Fruit fly (Drosophila melanogaster): ENCODE results near the gene emc.

Gene emc

DNA sequence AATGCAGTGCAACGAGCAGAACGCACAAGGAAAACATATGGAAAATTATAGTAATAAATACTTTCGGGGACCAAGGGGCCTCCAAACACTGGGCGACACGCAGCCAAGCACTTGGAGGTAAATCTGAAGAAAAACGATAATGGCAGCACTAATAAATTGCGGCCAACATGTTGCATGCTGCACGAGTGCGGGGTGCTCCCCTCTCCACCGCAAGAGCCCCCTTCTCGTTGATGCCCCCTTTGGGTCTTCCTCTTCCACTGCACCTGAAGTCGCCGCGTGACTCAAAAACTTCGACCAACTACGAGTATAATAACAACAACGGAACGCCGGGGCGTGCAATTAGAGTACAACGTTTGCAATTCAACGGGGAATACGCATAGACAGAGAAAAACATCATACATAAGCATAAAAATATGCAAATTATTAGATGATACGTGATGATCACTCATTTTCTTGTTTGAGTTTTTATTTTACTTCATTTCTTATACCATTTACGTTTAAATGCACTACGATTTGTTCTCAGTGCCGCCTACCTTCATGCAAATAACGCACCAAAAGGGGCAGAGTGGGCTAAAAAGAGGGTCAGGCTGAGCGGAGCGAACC is 52.8 kb downstream of the emc start (continued):
- TF ChIP-seq CG5245 (GFP tag; optimal IDR thresholded peaks at IDR 0.05) (peak; percentile 12), CG42726 (GFP tag; IDR thresholded peaks at IDR 0.05; ENCODE audit: partially characterized antibody) (no peak), CG11504 (tag; optimal IDR thresholded peaks at IDR 0.05) (peak; percentile 26), CG33557 (GFP tag; optimal IDR thresholded peaks at IDR 0.05) (no peak), nmo (GFP tag; optimal IDR thresholded peaks at IDR 0.05) (peak; percentile 37), seq (GFP tag; IDR thresholded peaks at IDR 0.05) (peak; percentile 11; the same call in 1 of the 2 replicates), inv (GFP tag; IDR thresholded peaks at IDR 0.05; ENCODE audit: partially characterized antibody) (no peak), bsh (GFP tag; optimal IDR thresholded peaks at IDR 0.05) (peak; percentile 36 to 51), E2f1 (GFP tag; IDR thresholded peaks at IDR 0.05) (no peak), CG32767 (GFP tag; IDR thresholded peaks at IDR 0.05) (0 out of 2 replicates have a peak, but pooled peaks have one; percentile 36), phol (tag; optimal IDR thresholded peaks at IDR 0.05) (peak; percentile 31), nom (GFP tag; optimal IDR thresholded peaks at IDR 0.05) (peak; percentile 3), lola (GFP tag; optimal IDR thresholded peaks at IDR 0.05) (peak in 1 of 3 experiments; percentile 1), Opbp (GFP tag; IDR thresholded peaks at IDR 0.05; ENCODE audit: partially characterized antibody) (no peak), CG4820 (GFP tag; optimal IDR thresholded peaks at IDR 0.05) (peak; percentile 17), tgo (GFP tag; IDR thresholded peaks at IDR 0.05) (no peak), CG6689 (GFP tag; IDR thresholded peaks at IDR 0.05) (0 out of 2 replicates have a peak, but pooled peaks have one; percentile 11), Ssrp (tag; optimal IDR thresholded peaks at IDR 0.05) (peak; percentile 18), lab (GFP tag; optimal IDR thresholded peaks at IDR 0.05) (peak; percentile 17), tap (tag; optimal IDR thresholded peaks at IDR 0.05) (peak; percentile 54), CG14710 (tag; optimal IDR thresholded peaks at IDR 0.05) (peak; percentile 0), lbe (GFP tag; optimal IDR thresholded peaks at IDR 0.05) (peak; percentile 50), ap (GFP tag; IDR thresholded peaks at IDR 0.05) (0 out of 2 replicates have a peak, but pooled peaks have one; percentile 8), CG17359 (tag; optimal IDR thresholded peaks at IDR 0.05) (peak; percentile 50), Sry-β (GFP tag; optimal IDR thresholded peaks at IDR 0.05) (no peak), CoRest (tag; optimal IDR thresholded peaks at IDR 0.05) (peak; percentile 6), CG17802 (tag; optimal IDR thresholded peaks at IDR 0.05) (peak; percentile 13), Blimp-1 (GFP tag; optimal IDR thresholded peaks at IDR 0.05) (peak; percentile 45), CG2678 (tag; optimal IDR thresholded peaks at IDR 0.05) (peak; percentile 38), Ada2b (GFP tag; IDR thresholded peaks at IDR 0.05) (peak; percentile 20; the same call in 1 of the 2 replicates), lilli (GFP tag; optimal IDR thresholded peaks at IDR 0.05) (no peak), CG8290 (GFP tag; optimal IDR thresholded peaks at IDR 0.05) (no peak), CG8290 (tag; optimal IDR thresholded peaks at IDR 0.05) (peak in 1 of 2 experiments; percentile 14), CG1603 (tag; optimal IDR thresholded peaks at IDR 0.05) (peak; percentile 43), sob (GFP tag; IDR thresholded peaks at IDR 0.05) (peak; percentile 16; the same call in 1 of the 2 replicates), CG12769 (tag; optimal IDR thresholded peaks at IDR 0.05) (peak; percentile 2), E2f2 (GFP tag; IDR thresholded peaks at IDR 0.05) (peak; percentile 10; the same call in 1 of the 2 replicates), CG10979 (tag; optimal IDR thresholded peaks at IDR 0.05) (peak; percentile 34), dmrt11E (tag; optimal IDR thresholded peaks at IDR 0.05) (peak; percentile 46), CG11696 (GFP tag; IDR thresholded peaks at IDR 0.05) (0 out of 2 replicates have a peak, but pooled peaks have one; percentile 7), CG14965 (GFP tag; optimal IDR thresholded peaks at IDR 0.05; ENCODE audit: borderline replicate concordance) (no peak), CG14014 (GFP tag; IDR thresholded peaks at IDR 0.05) (no peak), dati (GFP tag; IDR thresholded peaks at IDR 0.05) (no peak), fd96Cb (tag; optimal IDR thresholded peaks at IDR 0.05) (peak; percentile 36), vvl (GFP tag; IDR thresholded peaks at IDR 0.05) (peak; percentile 53), dmrt99B (tag; optimal IDR thresholded peaks at IDR 0.05) (peak; percentile 21), CG2712 (tag; optimal IDR thresholded peaks at IDR 0.05) (peak; percentile 5)
